Fruit fly (Drosophila melanogaster) Kc167 (cell line): ENCODE measurements around the gene meigo.

Source experiments
- Myc ChIP-seq: fragments of >200 bp; optimal IDR thresholded peaks from 2 replicates; lab custom pipeline; 2017; ENCODE audit warnings: missing external identifiers
- Sin3A ChIP-seq: fragments of >200 bp; optimal IDR thresholded peaks from 2 replicates; lab custom pipeline; 2018; ENCODE audit warnings: missing external identifiers
- h ChIP-seq: fragments of >200 bp; optimal IDR thresholded peaks from 3 replicates; lab custom pipeline; 2018; ENCODE audit warnings: missing external identifiers
- insv ChIP-seq: fragments of >200 bp; optimal IDR thresholded peaks from 3 replicates; lab custom pipeline; 2018; ENCODE audit warnings: missing external identifiers
- psq ChIP-seq: fragments of >200 bp; optimal IDR thresholded peaks from 2 replicates; lab custom pipeline; 2017; ENCODE audit warnings: missing external identifiers
- ttk ChIP-seq: sonication (Bioruptor generic); optimal IDR thresholded peaks from 2 replicates; lab custom pipeline; 2017; ENCODE audit warnings: missing external identifiers

meigo gene

dm6 chr3R:21158643-21159042 is 20.6 kb downstream of the meigo start:
- TF ChIP-seq ttk (lab: Kevin White, UChicago) (no peak), Myc (lab: Kevin White, UChicago) (no peak), psq (lab: Kevin White, UChicago) (no peak), Sin3A (lab: Kevin White, UChicago) (no peak), insv (lab: Kevin White, UChicago) (no peak), h (lab: Kevin White, UChicago) (no peak)

dm6 chr3R:21161042-21161532 is 23.0 kb downstream of the meigo start, which contains the start of gene cDIP:
Gene cDIP (minus strand): TSS chr3R:21161092.
- no peak for TF ChIP-seq psq (lab: Kevin White, UChicago)
- no peak for TF ChIP-seq h (lab: Kevin White, UChicago)
- no peak for TF ChIP-seq Myc (lab: Kevin White, UChicago)
- TF ChIP-seq insv (lab: Kevin White, UChicago): no peak
- no peak for TF ChIP-seq ttk (lab: Kevin White, UChicago)
- TF ChIP-seq Sin3A (lab: Kevin White, UChicago): no peak

dm6 chr3R:21161620-21162029 is 23.6 kb downstream of the meigo start:
- TF ChIP-seq Sin3A (lab: Kevin White, UChicago): no peak
- TF ChIP-seq insv (lab: Kevin White, UChicago): no peak

DNA sequence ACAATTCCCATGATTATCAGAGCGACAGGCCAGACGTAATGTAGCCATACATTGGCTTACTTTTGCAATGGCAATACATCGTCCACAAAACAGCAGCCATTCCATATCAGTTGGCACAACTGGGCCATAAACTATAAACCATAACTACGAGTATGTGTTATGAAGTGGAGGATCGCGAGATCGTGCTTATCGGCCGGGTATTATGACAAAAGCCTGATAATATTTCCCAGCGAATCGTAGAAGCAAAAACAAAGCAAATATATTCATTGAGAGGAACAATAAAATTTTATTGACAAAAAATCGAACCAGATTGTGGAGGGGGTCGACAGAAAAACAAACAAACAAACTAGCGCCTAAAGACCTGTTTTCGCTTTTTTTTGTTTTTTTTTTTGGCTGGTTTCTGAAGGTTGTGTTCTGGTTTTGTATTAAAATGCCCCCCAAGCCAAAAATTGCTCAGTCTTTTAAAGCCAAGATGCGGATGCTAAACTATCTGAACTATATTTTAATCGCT is 25.3 kb downstream of the meigo start, which contains the start of gene CG5810:
Gene CG5810, plus strand, starts transcription at position 461 of the 511 bp plus-strand sequence.
- TF ChIP-seq h (lab: Kevin White, UChicago) (no peak), ttk (lab: Kevin White, UChicago) (no peak), Sin3A (lab: Kevin White, UChicago) (no peak), psq (lab: Kevin White, UChicago) (no peak), insv (lab: Kevin White, UChicago) (no peak), Myc (lab: Kevin White, UChicago) (no peak)

DNA sequence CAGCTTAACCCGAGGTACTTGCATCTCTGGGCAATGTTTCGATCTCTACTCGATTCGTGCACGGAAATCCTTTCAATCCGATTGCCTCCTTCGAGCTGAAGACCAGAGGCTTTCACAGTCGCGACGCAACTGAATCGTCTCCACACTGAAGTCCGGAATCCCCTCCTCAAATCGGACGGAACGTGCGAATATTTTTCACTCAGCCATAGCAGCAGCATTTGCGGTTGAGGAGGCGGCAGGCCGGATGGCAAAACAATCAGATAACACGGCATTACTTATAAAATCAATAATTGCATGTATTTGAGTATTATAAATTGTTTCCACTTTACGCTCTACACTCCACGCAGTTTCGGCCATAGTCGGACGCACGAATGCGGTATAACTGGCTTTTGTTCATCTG is 30.0 kb downstream of the meigo start, which contains the start of gene Snmp1:
Gene Snmp1, minus strand, starts transcription at position 101 of the 400 bp plus-strand sequence.
- no peak for TF ChIP-seq psq (lab: Kevin White, UChicago)
- TF ChIP-seq h (lab: Kevin White, UChicago): no peak
- TF ChIP-seq ttk (lab: Kevin White, UChicago): no peak
- no peak for TF ChIP-seq Myc (lab: Kevin White, UChicago)
- TF ChIP-seq Sin3A (lab: Kevin White, UChicago): no peak
- TF ChIP-seq insv (lab: Kevin White, UChicago): no peak

dm6 chr3R:21169525-21170149 is 31.6 kb downstream of the meigo start:
- TF ChIP-seq ttk (lab: Kevin White, UChicago): no peak
- no peak for TF ChIP-seq Myc (lab: Kevin White, UChicago)
- TF ChIP-seq psq (lab: Kevin White, UChicago): no peak
- no peak for TF ChIP-seq h (lab: Kevin White, UChicago)
- TF ChIP-seq Sin3A (lab: Kevin White, UChicago): no peak
- no peak for TF ChIP-seq insv (lab: Kevin White, UChicago)

- TF ChIP-seq insv (lab: Kevin White, UChicago) (no peak), ttk (lab: Kevin White, UChicago) (no peak), Sin3A (lab: Kevin White, UChicago) (no peak), psq (lab: Kevin White, UChicago) (no peak)
Observed at dm6 chr3R:21176663-21177145, 38.6 kb downstream of the meigo start.

DNA sequence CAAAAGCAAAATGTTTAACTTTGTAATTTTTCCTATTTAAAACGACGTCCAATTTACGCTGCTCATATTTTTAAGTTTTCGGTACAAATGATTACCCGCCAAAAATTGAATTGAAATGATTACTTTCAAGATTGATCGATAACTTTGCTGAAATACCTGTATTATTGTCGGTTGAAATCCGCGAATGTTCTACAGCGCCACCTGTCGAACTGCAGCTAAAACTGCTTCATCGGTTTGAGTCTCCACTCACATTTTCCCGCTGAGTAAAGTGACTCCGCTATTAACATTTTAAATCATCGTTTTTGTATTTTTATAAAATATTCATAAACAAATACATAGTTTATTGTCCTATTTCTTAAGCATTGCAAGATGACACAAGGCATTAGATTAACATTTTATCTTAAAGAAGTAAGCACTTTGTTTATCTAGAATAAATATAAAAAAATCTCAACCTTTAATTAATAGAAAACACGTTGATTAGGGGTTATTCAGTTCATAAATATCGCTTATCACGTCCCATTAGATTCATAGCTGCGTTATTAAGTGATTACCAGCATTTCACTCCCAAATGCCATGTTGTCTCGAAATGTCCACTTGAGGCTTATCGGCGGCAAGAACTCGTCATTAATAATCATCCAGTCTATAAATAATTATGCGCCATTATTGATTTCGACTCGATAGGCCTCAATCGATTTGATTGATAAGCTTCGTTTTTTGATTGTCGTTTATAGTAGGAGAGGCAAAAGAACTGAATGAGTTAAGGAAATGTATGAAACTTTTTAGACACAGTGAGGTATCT is 41.7 kb downstream of the meigo start:
- TF ChIP-seq psq (lab: Kevin White, UChicago) (no peak), ttk (lab: Kevin White, UChicago) (no peak), Sin3A (lab: Kevin White, UChicago) (no peak), Myc (lab: Kevin White, UChicago) (no peak), h (lab: Kevin White, UChicago) (no peak), insv (lab: Kevin White, UChicago) (no peak)

dm6 chr3R:21180391-21180796 is 42.3 kb downstream of the meigo start:
- TF ChIP-seq psq (lab: Kevin White, UChicago) (no peak), Sin3A (lab: Kevin White, UChicago) (no peak)

dm6 chr3R:21181957-21182356 is 43.9 kb downstream of the meigo start:
- no peak for TF ChIP-seq ttk (lab: Kevin White, UChicago)
- no peak for TF ChIP-seq Sin3A (lab: Kevin White, UChicago)
- TF ChIP-seq Myc (lab: Kevin White, UChicago): no peak
- TF ChIP-seq h (lab: Kevin White, UChicago): no peak
- TF ChIP-seq insv (lab: Kevin White, UChicago): no peak
- no peak for TF ChIP-seq psq (lab: Kevin White, UChicago)
